Fruit fly (Drosophila melanogaster): ENCODE measurements around the gene AnxB11.
A peak's percentile ranks its signal among the peaks of the same experiment; 100 is the strongest.

Gene AnxB11

dm6 chrX:16414451-16415368 lies 7.4 kb downstream of the AnxB11 start, which contains the start of gene Traf-like (continued):
- TF ChIP-seq CG12299 (tag; optimal IDR thresholded peaks at IDR 0.05), result no peak
- no peak for TF ChIP-seq CG2120 (GFP tag; optimal IDR thresholded peaks at IDR 0.05)
- no peak for TF ChIP-seq pzg (GFP tag; optimal IDR thresholded peaks at IDR 0.05)
- TF ChIP-seq CG17359 (tag; optimal IDR thresholded peaks at IDR 0.05), result peak; percentile 49
- no peak for TF ChIP-seq Hsf (GFP tag; optimal IDR thresholded peaks at IDR 0.05)
- TF ChIP-seq otp (GFP tag; IDR thresholded peaks at IDR 0.05), result no peak
- no peak for TF ChIP-seq Aef1 (GFP tag; IDR thresholded peaks at IDR 0.05)
- no peak for TF ChIP-seq E2f2 (GFP tag; IDR thresholded peaks at IDR 0.05)
- TF ChIP-seq CG9215 (GFP tag; IDR thresholded peaks at IDR 0.05), result no peak
- no peak for TF ChIP-seq jumu (GFP tag; optimal IDR thresholded peaks at IDR 0.05)
- no peak for TF ChIP-seq danr (GFP tag; IDR thresholded peaks at IDR 0.05)
- no peak for TF ChIP-seq trem (tag; optimal IDR thresholded peaks at IDR 0.05)
- no peak for TF ChIP-seq CG11398 (GFP tag; optimal IDR thresholded peaks at IDR 0.05)
- no peak for TF ChIP-seq Pdp1 (GFP tag; optimal IDR thresholded peaks at IDR 0.05)
- TF ChIP-seq ftz-f1 (GFP tag; optimal IDR thresholded peaks at IDR 0.05), result no peak
- no peak for TF ChIP-seq hb (GFP tag; IDR thresholded peaks at IDR 0.05; ENCODE audit: partially characterized antibody)
- TF ChIP-seq Dref (GFP tag; IDR thresholded peaks at IDR 0.05), result no peak
- TF ChIP-seq zen (tag; optimal IDR thresholded peaks at IDR 0.05), result no peak
- no peak for TF ChIP-seq rib (GFP tag; IDR thresholded peaks at IDR 0.05)
- TF ChIP-seq trh (GFP tag; optimal IDR thresholded peaks at IDR 0.05), result no peak
- TF ChIP-seq CG7839 (tag; optimal IDR thresholded peaks at IDR 0.05), result peak; percentile 38
- TF ChIP-seq CG3995 (GFP tag; optimal IDR thresholded peaks at IDR 0.05), result no peak
- TF ChIP-seq CG8478 (optimal IDR thresholded peaks at IDR 0.05), result no peak
- TF ChIP-seq CG6765 (GFP tag; optimal IDR thresholded peaks at IDR 0.05), result no peak
- no peak for TF ChIP-seq Mad (GFP tag; optimal IDR thresholded peaks at IDR 0.05)
- TF ChIP-seq CG7786 (GFP tag; optimal IDR thresholded peaks at IDR 0.05), result no peak
- no peak for TF ChIP-seq cwo (GFP tag; optimal IDR thresholded peaks at IDR 0.05)
- TF ChIP-seq HLHmδ (GFP tag; optimal IDR thresholded peaks at IDR 0.05), result no peak
- TF ChIP-seq CG4282 (GFP tag; optimal IDR thresholded peaks at IDR 0.05), result no peak
- TF ChIP-seq ssp (GFP tag; IDR thresholded peaks at IDR 0.05), result no peak
- 0 out of 2 replicates have a peak, but pooled peaks have one; percentile 22 for TF ChIP-seq Awh (GFP tag; IDR thresholded peaks at IDR 0.05)
- TF ChIP-seq stc (GFP tag; IDR thresholded peaks at IDR 0.05), result 0 out of 2 replicates have a peak, but pooled peaks have one; percentile 28
- TF ChIP-seq Spps (tag; optimal IDR thresholded peaks at IDR 0.05), result no peak
- peak; percentile 64 for TF ChIP-seq exex (tag; optimal IDR thresholded peaks at IDR 0.05)
- peak; percentile 14 for TF ChIP-seq Asciz (GFP tag; optimal IDR thresholded peaks at IDR 0.05)
- peak; percentile 1 for TF ChIP-seq CG17829 (tag; optimal IDR thresholded peaks at IDR 0.05)
- TF ChIP-seq ems (GFP tag; optimal IDR thresholded peaks at IDR 0.05), result no peak
- no peak for TF ChIP-seq Poxn (GFP tag; IDR thresholded peaks at IDR 0.05)
- no peak for TF ChIP-seq B-H1 (GFP tag; IDR thresholded peaks at IDR 0.05)
- peak; percentile 8 for TF ChIP-seq CG2712 (tag; optimal IDR thresholded peaks at IDR 0.05)
- TF ChIP-seq CG1529 (GFP tag; optimal IDR thresholded peaks at IDR 0.05), result no peak
- no peak for TF ChIP-seq CG16863 (GFP tag; optimal IDR thresholded peaks at IDR 0.05)
- TF ChIP-seq CG4404 (GFP tag; IDR thresholded peaks at IDR 0.05), result no peak
- no peak for TF ChIP-seq CG17802 (tag; optimal IDR thresholded peaks at IDR 0.05)
- no peak for TF ChIP-seq tup (GFP tag; optimal IDR thresholded peaks at IDR 0.05)
- TF ChIP-seq GATAe (GFP tag; conservative IDR thresholded peaks at IDR 0.05), result no peak
- TF ChIP-seq HmgD (GFP tag; optimal IDR thresholded peaks at IDR 0.05), result no peak
- TF ChIP-seq zfh1 (GFP tag; IDR thresholded peaks at IDR 0.05), result no peak
- TF ChIP-seq CG4854 (GFP tag; optimal IDR thresholded peaks at IDR 0.05), result no peak
- TF ChIP-seq fru (optimal IDR thresholded peaks at IDR 0.05), result no peak
- TF ChIP-seq Oli (tag; optimal IDR thresholded peaks at IDR 0.05), result peak; percentile 29

Data from whole organism, embryonic.